Worm (Caenorhabditis elegans): Measurements from ENCODE around the gene F43G6.10.

ce11 chrII:11844072-11844471 lies 34.9 kb downstream of the F43G6.10 start:
- no peak for TF ChIP-seq lsy-2 (tag; optimal IDR thresholded peaks at IDR 0.05)
- TF ChIP-seq blmp-1 (tag; optimal IDR thresholded peaks at IDR 0.05; ENCODE audit: insufficient read depth) = no peak
- no peak for TF ChIP-seq nhr-10 (tag; optimal IDR thresholded peaks at IDR 0.05)
- TF ChIP-seq unc-62 (GFP tag; optimal IDR thresholded peaks at IDR 0.05) = no peak
- TF ChIP-seq nhr-6 (tag; optimal IDR thresholded peaks at IDR 0.05) = no peak
- TF ChIP-seq zag-1 (tag; optimal IDR thresholded peaks at IDR 0.05) = no peak
- no peak for TF ChIP-seq snpc-4 (tag; optimal IDR thresholded peaks at IDR 0.05)
- TF ChIP-seq ZK546.5 (tag; optimal IDR thresholded peaks at IDR 0.05) = no peak
- no peak for TF ChIP-seq sma-3 (GFP tag; optimal IDR thresholded peaks at IDR 0.05)
- no peak for TF ChIP-seq nhr-23 (tag; optimal IDR thresholded peaks at IDR 0.05)
- TF ChIP-seq F13H6.1 (tag; optimal IDR thresholded peaks at IDR 0.05) = no peak
- TF ChIP-seq egl-27 (tag; optimal IDR thresholded peaks at IDR 0.05) = no peak

All from whole organism, L2 larva.